Worm (Caenorhabditis elegans): ENCODE results near the gene F47G9.6.

F47G9.6 gene

DNA sequence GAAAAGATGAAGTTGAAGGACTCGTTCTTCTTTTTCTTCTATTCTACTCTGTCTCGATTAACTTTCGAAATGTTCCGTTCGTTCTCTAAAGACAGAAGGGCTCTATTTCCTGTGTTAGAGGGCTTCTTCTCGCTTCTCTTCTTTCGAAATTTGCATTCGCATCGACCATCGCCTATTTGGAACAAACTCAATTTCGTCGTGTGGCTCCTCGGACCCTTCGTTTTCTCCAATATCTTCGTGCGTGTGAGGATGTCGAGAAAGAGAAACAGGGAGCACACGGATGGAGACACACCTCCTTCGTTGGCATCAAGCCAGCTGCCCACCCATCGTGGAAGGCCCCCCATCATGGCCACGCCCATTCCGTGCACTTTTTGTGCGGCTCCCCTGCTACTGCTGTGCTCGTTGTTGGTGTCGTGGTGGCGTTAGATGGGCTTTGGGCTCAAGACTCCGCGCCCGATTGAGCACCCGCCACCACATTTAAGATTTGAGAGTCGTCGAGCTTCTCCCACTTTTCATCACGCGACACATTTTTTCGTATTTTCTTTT, 12.0 kb downstream of the F47G9.6 start (continued):
- no peak for TF ChIP-seq hlh-15 (tag; optimal IDR thresholded peaks at IDR 0.05)
- no peak for TF ChIP-seq ceh-24 (tag; optimal IDR thresholded peaks at IDR 0.05)
- TF ChIP-seq hlh-13 (GFP tag; optimal IDR thresholded peaks at IDR 0.05), result no peak
- no peak for TF ChIP-seq pag-3 (tag; optimal IDR thresholded peaks at IDR 0.05; ENCODE audit: borderline replicate concordance)
- TF ChIP-seq eyg-1 (tag; optimal IDR thresholded peaks at IDR 0.05), result no peak
- no peak for TF ChIP-seq unc-86 (tag; optimal IDR thresholded peaks at IDR 0.05)
- TF ChIP-seq ceh-34 (tag; optimal IDR thresholded peaks at IDR 0.05), result peak; percentile 16
- TF ChIP-seq pax-1 (tag; optimal IDR thresholded peaks at IDR 0.05), result no peak
- TF ChIP-seq ceh-31 (tag; optimal IDR thresholded peaks at IDR 0.05), result peak; percentile 38
- TF ChIP-seq sdc-2 (tag; optimal IDR thresholded peaks at IDR 0.05), result no peak

DNA sequence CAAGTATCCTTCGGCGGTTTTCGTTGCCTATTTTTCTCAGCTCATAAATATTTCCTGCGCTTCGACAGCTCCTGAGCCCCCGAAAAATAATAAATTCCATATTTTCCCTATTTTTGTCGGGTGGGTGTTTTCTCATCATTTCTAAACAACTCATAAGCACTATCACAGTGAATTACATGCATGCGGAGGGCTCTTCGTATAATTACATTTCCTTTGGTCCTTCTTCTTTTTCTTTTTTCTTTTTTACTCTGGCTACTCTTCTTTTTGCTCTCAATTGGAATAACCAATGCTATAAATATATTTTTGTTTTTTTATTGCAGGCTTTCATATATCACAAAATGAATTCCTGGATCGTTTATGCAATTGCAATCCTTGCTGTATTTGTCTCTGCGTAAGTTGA, 12.7 kb downstream of the F47G9.6 start, which contains the start of gene T02E9.5:
Gene T02E9.5, plus strand, starts transcription at position 321 of the 400 bp plus-strand sequence.
- TF ChIP-seq unc-42 (tag; optimal IDR thresholded peaks at IDR 0.05) (peak; percentile 91), ceh-34 (tag; optimal IDR thresholded peaks at IDR 0.05) (no peak)

DNA sequence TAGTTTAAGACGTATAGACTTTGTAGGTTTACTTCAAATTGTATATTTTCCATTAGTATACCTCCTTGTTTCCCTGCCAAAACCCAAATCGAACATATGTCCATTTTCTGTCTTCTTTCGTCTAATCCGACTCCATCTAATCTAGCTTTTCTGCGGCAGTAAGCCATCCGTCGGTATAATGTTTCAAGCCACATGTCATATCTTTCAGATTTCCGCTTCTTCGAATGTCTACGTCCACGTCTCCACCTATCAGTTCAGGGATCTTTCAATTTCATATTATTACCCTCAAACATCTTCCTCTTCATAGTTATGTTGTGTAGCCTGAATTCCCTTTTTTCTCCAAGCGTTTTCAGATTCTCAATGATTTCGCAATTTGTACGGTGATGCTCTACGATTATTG, 14.9 kb downstream of the F47G9.6 start:
- TF ChIP-seq ama-1 (optimal IDR thresholded peaks at IDR 0.05), result peak; percentile 3
- no peak for TF ChIP-seq nfya-1 (tag; optimal IDR thresholded peaks at IDR 0.05)
- no peak for TF ChIP-seq ref-2 (tag; optimal IDR thresholded peaks at IDR 0.05)

DNA sequence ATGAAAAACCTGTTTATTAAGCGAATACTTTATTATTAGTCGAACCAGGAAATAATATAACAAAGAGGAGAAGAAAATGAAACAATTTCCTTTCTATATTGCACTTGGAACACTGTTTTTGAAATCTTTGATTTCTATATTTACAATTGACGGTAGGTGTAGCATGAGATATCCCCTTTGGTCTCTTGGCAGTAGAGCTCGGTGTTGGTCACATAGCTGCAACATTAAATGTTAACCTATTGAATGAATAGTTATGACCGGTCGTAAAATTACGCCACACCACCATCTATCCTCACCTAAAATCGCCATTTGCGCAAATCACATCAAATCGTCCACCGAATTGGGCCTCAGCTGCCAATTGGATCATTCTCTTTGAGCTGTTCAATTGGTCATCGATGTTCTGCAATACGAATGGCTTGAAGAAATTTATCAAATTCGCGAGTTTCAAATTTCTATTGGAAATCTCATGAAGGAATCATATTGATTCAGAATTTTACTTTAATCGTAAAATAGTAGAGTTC, 15.7 kb downstream of the F47G9.6 start:
- TF ChIP-seq gmeb-2 (tag; optimal IDR thresholded peaks at IDR 0.05), result peak; percentile 24
- no peak for TF ChIP-seq pag-3 (tag; optimal IDR thresholded peaks at IDR 0.05; ENCODE audit: borderline replicate concordance)
- TF ChIP-seq ama-1 (optimal IDR thresholded peaks at IDR 0.05), result peak; percentile 75
- TF ChIP-seq rnt-1 (tag; optimal IDR thresholded peaks at IDR 0.05), result no peak
- TF ChIP-seq ceh-14 (tag; optimal IDR thresholded peaks at IDR 0.05), result no peak
- TF ChIP-seq hlh-30 (tag; optimal IDR thresholded peaks at IDR 0.05; ENCODE audit: insufficient read depth), result no peak

DNA sequence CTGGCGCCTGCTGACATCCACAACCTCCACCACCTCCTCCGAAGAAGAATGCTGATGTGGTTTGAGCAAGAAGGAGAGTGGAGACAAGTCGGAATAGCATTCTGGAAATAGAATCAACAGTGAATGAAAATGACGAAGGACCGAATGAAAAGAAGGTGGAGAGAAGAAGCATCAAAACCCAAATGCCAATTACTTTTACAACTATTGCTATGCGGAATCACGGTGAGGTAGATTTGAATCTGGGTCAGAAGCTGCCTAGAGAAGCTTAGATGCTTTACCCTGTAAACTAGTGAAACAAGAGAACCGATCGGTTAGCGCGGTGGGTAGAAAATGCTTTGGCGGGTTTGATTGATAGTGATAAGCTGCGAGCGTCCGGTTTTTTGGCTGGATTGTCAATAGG, 17.7 kb downstream of the F47G9.6 start, which contains the start of gene grl-7:
Gene grl-7, minus strand, starts transcription at position 101 of the 400 bp plus-strand sequence.
- no peak for TF ChIP-seq hlh-13 (GFP tag; optimal IDR thresholded peaks at IDR 0.05)
- TF ChIP-seq dve-1 (tag; optimal IDR thresholded peaks at IDR 0.05), result no peak
- no peak for TF ChIP-seq eyg-1 (tag; optimal IDR thresholded peaks at IDR 0.05)
- no peak for TF ChIP-seq ceh-9 (tag; optimal IDR thresholded peaks at IDR 0.05)
- no peak for TF ChIP-seq tbx-7 (tag; optimal IDR thresholded peaks at IDR 0.05)
- no peak for TF ChIP-seq lin-11 (tag; optimal IDR thresholded peaks at IDR 0.05)
- no peak for TF ChIP-seq T23F11.4 (GFP tag; optimal IDR thresholded peaks at IDR 0.05)
- no peak for TF ChIP-seq ztf-16 (tag; optimal IDR thresholded peaks at IDR 0.05)

DNA sequence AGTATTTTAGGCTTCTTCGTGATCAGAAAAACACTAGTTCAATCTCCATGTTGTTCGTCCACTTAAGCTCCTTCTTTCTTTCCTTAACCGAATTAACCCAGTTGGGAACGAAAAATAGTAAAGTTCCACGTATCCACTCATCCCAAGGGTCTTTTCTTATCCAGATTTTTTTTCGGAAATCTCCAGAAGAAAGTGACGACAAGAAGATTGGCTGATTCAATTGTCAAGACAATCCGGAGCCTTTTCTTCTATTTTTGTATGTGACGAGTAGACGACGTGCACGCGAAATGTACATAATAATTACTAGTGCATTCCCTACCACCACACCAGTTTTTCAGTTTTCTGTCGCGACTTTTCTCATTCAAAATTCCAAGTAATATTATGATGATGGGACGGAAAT, 22.1 kb downstream of the F47G9.6 start:
- TF ChIP-seq gmeb-2 (tag; optimal IDR thresholded peaks at IDR 0.05) (no peak), unc-42 (tag; optimal IDR thresholded peaks at IDR 0.05) (peak; percentile 36)

DNA sequence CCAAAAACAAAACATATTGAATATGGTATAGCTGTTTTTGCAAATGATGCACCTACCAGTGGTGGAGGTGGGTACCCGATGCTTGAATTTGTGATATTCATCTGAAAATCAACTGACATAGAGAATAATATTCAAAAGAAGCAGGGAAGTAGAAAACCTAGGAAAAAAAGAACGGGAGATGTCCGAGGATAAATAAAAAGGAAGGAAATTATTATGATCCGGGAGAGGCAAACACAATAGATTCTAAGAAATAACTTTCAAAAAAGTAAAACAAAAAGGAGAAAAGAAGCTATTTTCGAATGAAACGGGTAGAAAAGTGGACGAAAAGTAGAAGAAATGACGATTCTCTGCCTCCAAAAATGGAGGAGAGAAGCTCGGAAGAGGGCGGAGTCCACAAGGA, 23.7 kb downstream of the F47G9.6 start, which contains the start of gene npr-25:
Gene npr-25, minus strand, starts transcription at position 101 of the 400 bp plus-strand sequence.
- TF ChIP-seq unc-3 (GFP tag; conservative IDR thresholded peaks at IDR 0.05) (no peak), unc-3 (tag; optimal IDR thresholded peaks at IDR 0.05) (no peak)

DNA sequence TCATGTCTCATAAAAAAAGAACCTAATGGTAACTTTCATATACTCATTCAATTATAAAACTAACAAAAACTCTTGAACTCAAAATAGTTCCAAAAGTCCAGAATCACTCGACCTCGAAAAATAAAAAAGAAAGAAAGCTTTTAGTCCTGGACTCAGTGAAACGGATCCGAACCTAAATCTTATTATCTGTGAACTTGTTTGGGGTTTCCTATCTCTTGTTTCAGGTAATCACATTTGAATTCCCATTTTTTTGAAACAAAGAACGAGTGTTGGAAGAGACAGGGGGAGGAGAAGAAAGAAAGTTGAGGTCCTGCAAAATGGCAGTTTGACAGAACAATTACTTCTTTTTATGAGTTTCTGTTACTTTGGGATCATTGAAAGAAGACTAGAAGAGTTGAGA, 25.1 kb downstream of the F47G9.6 start:
- TF ChIP-seq unc-42 (tag; optimal IDR thresholded peaks at IDR 0.05) (peak; percentile 61), ztf-16 (tag; optimal IDR thresholded peaks at IDR 0.05) (no peak), tbx-2 (tag; optimal IDR thresholded peaks at IDR 0.05) (no peak)

Measured in whole organism, late embryonic.